Comparison of ENCODE assay signal across 1 fruit fly cellular context in genomic region chr3L:3935567-3936207, dm6.
TF ChIP-seq lines count a peak whose summit lies in the region.

TSS of gene Eip63F-1 (minus strand) at chr3L:3935617.

TF ChIP-seq in whole organism, embryonic, 481 proteins besides CTCF, POLR2A, EP300 and RAD21 (continued from another document):
- TF ChIP-seq CG5245 (GFP tag; optimal IDR thresholded peaks at IDR 0.05; lab: Kevin White, UChicago) (peak; percentile 54), CG8924 (tag; optimal IDR thresholded peaks at IDR 0.05; lab: Kevin White, UChicago) (peak; percentile 74), az2 (GFP tag; optimal IDR thresholded peaks at IDR 0.05; lab: Kevin White, UChicago) (peak; percentile 45), CG6654 (GFP tag; optimal IDR thresholded peaks at IDR 0.05; lab: Kevin White, UChicago) (peak; percentile 7), ATbp (GFP tag; optimal IDR thresholded peaks at IDR 0.05; lab: Kevin White, UChicago) (peak; percentile 51), ind (GFP tag; optimal IDR thresholded peaks at IDR 0.05; lab: Kevin White, UChicago) (peak; percentile 72), jing (GFP tag; optimal IDR thresholded peaks at IDR 0.05; lab: Kevin White, UChicago) (peak; percentile 28), NfI (GFP tag; optimal IDR thresholded peaks at IDR 0.05; lab: Kevin White, UChicago) (peak; percentile 63), PHDP (tag; optimal IDR thresholded peaks at IDR 0.05; lab: Kevin White, UChicago) (peak; percentile 70), CG4360 (GFP tag; IDR thresholded peaks at IDR 0.05; lab: Robert Waterston, UW) (no peak), sr (GFP tag; IDR thresholded peaks at IDR 0.05; lab: Robert Waterston, UW) (peak; percentile 76), Poxn (GFP tag; IDR thresholded peaks at IDR 0.05; lab: Robert Waterston, UW) (0 out of 2 replicates have a peak, but pooled peaks have one; percentile 7), Bteb2 (GFP tag; optimal IDR thresholded peaks at IDR 0.05; lab: Kevin White, UChicago) (peak; percentile 31), Blimp-1 (GFP tag; optimal IDR thresholded peaks at IDR 0.05; lab: Kevin White, UChicago) (peak; percentile 66), danr (GFP tag; IDR thresholded peaks at IDR 0.05; lab: Robert Waterston, UW) (peak; percentile 41; the same call in 1 of the 2 replicates), Fer1 (GFP tag; optimal IDR thresholded peaks at IDR 0.05; lab: Kevin White, UChicago) (peak; percentile 68), ac (GFP tag; optimal IDR thresholded peaks at IDR 0.05; lab: Kevin White, UChicago) (no peak), Ets65A (GFP tag; lab: Kevin White, UChicago) (peak; percentile 63), run (tag; optimal IDR thresholded peaks at IDR 0.05; lab: Kevin White, UChicago) (peak; percentile 34), CHES-1-like (GFP tag; optimal IDR thresholded peaks at IDR 0.05; lab: Kevin White, UChicago) (peak; percentile 9), CG16815 (GFP tag; optimal IDR thresholded peaks at IDR 0.05; lab: Kevin White, UChicago) (peak; percentile 0), CG18764 (GFP tag; optimal IDR thresholded peaks at IDR 0.05; lab: Kevin White, UChicago) (peak; percentile 55), CG9215 (GFP tag; IDR thresholded peaks at IDR 0.05; lab: Robert Waterston, UW) (0 out of 2 replicates have a peak, but pooled peaks have one; percentile 34), dysf (GFP tag; IDR thresholded peaks at IDR 0.05; lab: Robert Waterston, UW) (peak; percentile 71), CG10654 (GFP tag; optimal IDR thresholded peaks at IDR 0.05; lab: Kevin White, UChicago) (peak; percentile 63), CG6683 (GFP tag; optimal IDR thresholded peaks at IDR 0.05; lab: Kevin White, UChicago) (no peak), CG10267 (tag; optimal IDR thresholded peaks at IDR 0.05; lab: Kevin White, UChicago) (peak; percentile 54), D19B (GFP tag; optimal IDR thresholded peaks at IDR 0.05; lab: Kevin White, UChicago) (peak; percentile 38), cwo (GFP tag; optimal IDR thresholded peaks at IDR 0.05; lab: Kevin White, UChicago) (peak; percentile 53), row (GFP tag; IDR thresholded peaks at IDR 0.05; lab: Robert Waterston, UW) (peak; percentile 66), CG11696 (GFP tag; IDR thresholded peaks at IDR 0.05; lab: Robert Waterston, UW) (peak; percentile 38; the same call in 1 of the 2 replicates), croc (GFP tag; conservative IDR thresholded peaks at IDR 0.05; lab: Robert Waterston, UW) (no peak; the same call in 2 of the 3 replicates), CG3726 (GFP tag; IDR thresholded peaks at IDR 0.05; lab: Robert Waterston, UW) (no peak), Fer3 (tag; optimal IDR thresholded peaks at IDR 0.05; lab: Kevin White, UChicago) (peak; percentile 61), pan (optimal IDR thresholded peaks at IDR 0.05; lab: Kevin White, UChicago) (no peak), pan (GFP tag; optimal IDR thresholded peaks at IDR 0.05 in 1 of 2, IDR thresholded peaks at IDR 0.05 in 1 of 2) (peak in 1 of 2 experiments; percentile 60), tio (GFP tag; optimal IDR thresholded peaks at IDR 0.05; lab: Kevin White, UChicago) (peak; percentile 49), CG1603 (tag; optimal IDR thresholded peaks at IDR 0.05; lab: Kevin White, UChicago) (peak; percentile 59), CG11398 (GFP tag; optimal IDR thresholded peaks at IDR 0.05; lab: Kevin White, UChicago) (no peak), trem (tag; optimal IDR thresholded peaks at IDR 0.05; lab: Kevin White, UChicago) (peak; percentile 28), exex (tag; optimal IDR thresholded peaks at IDR 0.05; lab: Kevin White, UChicago) (peak; percentile 11), klu (GFP tag; IDR thresholded peaks at IDR 0.05; lab: Robert Waterston, UW) (peak; percentile 39; the same call in 1 of the 2 replicates), twi (tag; optimal IDR thresholded peaks at IDR 0.05; lab: Kevin White, UChicago) (peak; percentile 30), Lim3 (GFP tag; IDR thresholded peaks at IDR 0.05; lab: Robert Waterston, UW) (0 out of 2 replicates have a peak, but pooled peaks have one; percentile 18), crc (GFP tag; optimal IDR thresholded peaks at IDR 0.05; lab: Kevin White, UChicago) (no peak), ap (GFP tag; IDR thresholded peaks at IDR 0.05; lab: Robert Waterston, UW) (no peak), Bgb (GFP tag; IDR thresholded peaks at IDR 0.05; lab: Robert Waterston, UW; ENCODE audit: partially characterized antibody) (no peak)
